Worm (Caenorhabditis elegans): ENCODE data around the gene T24E12.6.
"Not testable (repeated sequence)": the region's sequence is repeated elsewhere in the genome, so short reads cannot be mapped to it uniquely, and the experiment has no call there.

Gene T24E12.6

DNA sequence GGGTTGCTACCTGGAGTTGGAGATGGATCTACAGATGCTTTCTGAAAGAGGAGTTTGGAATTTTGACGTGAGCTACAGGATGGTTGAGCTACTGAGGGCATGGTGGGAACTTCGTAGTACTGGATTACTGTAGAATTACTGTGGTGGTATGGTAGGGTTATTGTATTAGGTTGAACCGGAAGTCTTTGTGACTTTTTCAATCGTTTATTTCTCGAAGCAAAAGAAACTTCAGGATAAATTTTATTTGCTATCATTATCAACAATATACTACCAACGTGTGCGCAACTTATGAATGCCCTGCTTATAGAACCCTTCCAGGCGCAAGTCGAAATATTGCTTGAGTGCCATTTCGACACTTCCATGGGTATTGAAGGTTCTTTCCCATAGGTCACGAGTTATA, at the start of gene T24E12.6:
T24E12.6 (minus strand) TSS at position 101 of the 400 bp plus-strand sequence.
- TF ChIP-seq unc-62 (GFP tag; optimal IDR thresholded peaks at IDR 0.05 in 1 of 2): peak in 1 of 2 experiments; percentile 3
- TF ChIP-seq unc-62 (tag; optimal IDR thresholded peaks at IDR 0.05): not testable (repeated sequence)

DNA sequence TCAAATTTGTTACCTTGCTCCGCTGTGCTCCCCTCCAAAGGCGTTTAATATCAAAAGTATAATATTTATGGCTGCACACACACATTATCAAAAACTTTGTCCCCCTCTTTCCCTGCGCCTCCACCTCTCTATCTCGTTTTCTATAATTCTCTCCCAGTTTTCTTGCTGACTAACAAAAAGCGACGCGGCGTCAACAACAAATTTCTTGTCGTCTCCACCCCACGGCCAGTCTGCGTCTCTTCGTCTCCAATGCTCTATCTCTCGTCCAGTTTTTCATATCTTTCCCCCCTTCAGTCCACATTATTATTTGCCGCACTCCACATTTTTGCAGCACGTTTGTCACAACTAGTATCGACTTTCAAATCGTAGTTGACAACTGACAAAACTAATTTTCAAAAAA, 49.1 kb upstream of the T24E12.6 start:
- TF ChIP-seq mes-2 (tag; optimal IDR thresholded peaks at IDR 0.05; ENCODE audit: poor library complexity, severe bottlenecking) (peak; percentile 47), dmd-6 (GFP tag; IDR thresholded peaks at IDR 0.05) (peak; percentile 36; the same call in 1 of the 2 replicates), nhr-28 (tag; optimal IDR thresholded peaks at IDR 0.05) (peak; percentile 76), F26F4.8 (GFP tag; conservative IDR thresholded peaks at IDR 0.05) (no peak), nhr-6 (tag; optimal IDR thresholded peaks at IDR 0.05) (peak; percentile 42), cey-2 (tag; optimal IDR thresholded peaks at IDR 0.05; ENCODE audit: borderline replicate concordance, insufficient read depth) (no peak), nhr-102 (tag; optimal IDR thresholded peaks at IDR 0.05) (peak; percentile 30), T20F7.1 (GFP tag; optimal IDR thresholded peaks at IDR 0.05) (no peak), lsy-2 (tag; optimal IDR thresholded peaks at IDR 0.05) (peak in 1 of 2 experiments; percentile 49), nhr-42 (GFP tag; IDR thresholded peaks at IDR 0.05) (no peak), lin-38 (GFP tag; IDR thresholded peaks at IDR 0.05) (0 out of 2 replicates have a peak, but pooled peaks have one; percentile 7), mdl-1 (tag; optimal IDR thresholded peaks at IDR 0.05) (peak in 1 of 2 experiments; percentile 5), hlh-11 (tag; optimal IDR thresholded peaks at IDR 0.05) (peak; percentile 63), php-3 (GFP tag; IDR thresholded peaks at IDR 0.05) (0 out of 2 replicates have a peak, but pooled peaks have one; percentile 36), unc-62 (GFP tag; optimal IDR thresholded peaks at IDR 0.05 in 1 of 2) (peak in 1 of 2 experiments; percentile 81), unc-62 (tag; optimal IDR thresholded peaks at IDR 0.05) (no peak), daf-16 (GFP tag; optimal IDR thresholded peaks at IDR 0.05) (peak in 1 of 2 experiments; percentile 64), daf-16 (tag; optimal IDR thresholded peaks at IDR 0.05) (peak; percentile 77), hmg-1.1 (GFP tag; IDR thresholded peaks at IDR 0.05) (peak; percentile 32; the same call in 1 of the 2 replicates), lin-13 (GFP tag; optimal IDR thresholded peaks at IDR 0.05) (peak; percentile 24), mep-1 (tag; optimal IDR thresholded peaks at IDR 0.05) (peak; percentile 85), pqm-1 (tag; optimal IDR thresholded peaks at IDR 0.05) (peak; percentile 35), rbr-2 (tag; optimal IDR thresholded peaks at IDR 0.05) (peak; percentile 68), dve-1 (tag; optimal IDR thresholded peaks at IDR 0.05; ENCODE audit: insufficient read depth) (peak; percentile 87), egl-27 (tag; optimal IDR thresholded peaks at IDR 0.05) (no peak), hlh-30 (tag; optimal IDR thresholded peaks at IDR 0.05; ENCODE audit: insufficient read depth) (peak; percentile 34), zip-2 (tag; optimal IDR thresholded peaks at IDR 0.05) (no peak), vab-7 (GFP tag; IDR thresholded peaks at IDR 0.05) (no peak), pha-4 (GFP tag; IDR thresholded peaks at IDR 0.05) (no peak), pha-4 (tag; optimal IDR thresholded peaks at IDR 0.05) (peak; percentile 75), dpl-1 (GFP tag; optimal IDR thresholded peaks at IDR 0.05) (peak; percentile 13), ceh-44 (GFP tag; IDR thresholded peaks at IDR 0.05) (no peak), spr-1 (tag; optimal IDR thresholded peaks at IDR 0.05) (peak; percentile 27), madf-5 (GFP tag; IDR thresholded peaks at IDR 0.05) (no peak)

DNA sequence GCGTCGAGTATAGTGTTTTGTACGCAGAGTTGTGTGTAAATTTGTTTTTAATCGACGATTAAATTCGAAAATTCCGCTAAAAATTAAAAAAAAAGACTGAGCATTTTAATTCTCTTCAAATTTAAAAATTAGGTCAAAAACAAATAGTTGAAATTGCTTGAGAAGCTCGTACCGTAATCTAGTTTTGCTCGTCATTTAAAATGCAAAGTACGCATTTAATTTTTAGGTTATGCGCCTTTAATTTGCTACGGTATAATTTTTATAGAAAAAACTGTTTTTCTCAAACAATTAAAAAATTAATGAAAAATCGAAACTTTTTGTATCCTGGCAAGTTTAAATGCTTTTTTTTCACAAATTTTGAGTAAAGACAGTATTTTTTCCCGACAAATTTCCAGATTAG, 47.1 kb upstream of the T24E12.6 start:
- TF ChIP-seq jun-1 (tag; optimal IDR thresholded peaks at IDR 0.05) (no peak), F49E8.2 (tag; optimal IDR thresholded peaks at IDR 0.05; ENCODE audit: borderline replicate concordance) (peak; percentile 56), lin-38 (GFP tag; IDR thresholded peaks at IDR 0.05) (0 out of 2 replicates have a peak, but pooled peaks have one; percentile 12), D1046.2 (GFP tag; IDR thresholded peaks at IDR 0.05) (no peak), nhr-28 (tag; optimal IDR thresholded peaks at IDR 0.05) (no peak), F44E2.7 (GFP tag; IDR thresholded peaks at IDR 0.05) (no peak)
